Fruit fly (Drosophila melanogaster): ENCODE measurements around the gene ND-20.

Gene ND-20

dm6 chrX:15969577-15969976 lies 17.0 kb downstream of the ND-20 start:
- TF ChIP-seq Hr96 (GFP tag; optimal IDR thresholded peaks at IDR 0.05) (no peak), kay (GFP tag; ENCODE audit: borderline replicate concordance) (no peak), Clk (GFP tag; optimal IDR thresholded peaks at IDR 0.05) (no peak), CG5204 (GFP tag; optimal IDR thresholded peaks at IDR 0.05) (no peak), Mnt (GFP tag; optimal IDR thresholded peaks at IDR 0.05) (no peak), cnc (optimal IDR thresholded peaks at IDR 0.05) (no peak), CG7045 (GFP tag; optimal IDR thresholded peaks at IDR 0.05) (no peak), CG14711 (tag; optimal IDR thresholded peaks at IDR 0.05) (no peak), CG12768 (GFP tag; optimal IDR thresholded peaks at IDR 0.05) (no peak), cic (GFP tag; optimal IDR thresholded peaks at IDR 0.05) (no peak), CG11617 (GFP tag; optimal IDR thresholded peaks at IDR 0.05) (no peak), CG7101 (tag; optimal IDR thresholded peaks at IDR 0.05) (no peak)

dm6 chrX:15950056-15950455 lies 36.6 kb downstream of the ND-20 start:
- TF ChIP-seq Crg-1 (GFP tag; optimal IDR thresholded peaks at IDR 0.05) (no peak), CG7045 (GFP tag; optimal IDR thresholded peaks at IDR 0.05) (no peak), CG33017 (tag; optimal IDR thresholded peaks at IDR 0.05) (no peak), pad (GFP tag; optimal IDR thresholded peaks at IDR 0.05) (no peak), cic (GFP tag; optimal IDR thresholded peaks at IDR 0.05) (no peak), Clk (GFP tag; optimal IDR thresholded peaks at IDR 0.05) (no peak), CG7101 (tag; optimal IDR thresholded peaks at IDR 0.05) (no peak), tj (GFP tag; optimal IDR thresholded peaks at IDR 0.05) (no peak), CG5204 (GFP tag; optimal IDR thresholded peaks at IDR 0.05) (no peak), ovo (GFP tag; optimal IDR thresholded peaks at IDR 0.05) (no peak), toe (GFP tag; optimal IDR thresholded peaks at IDR 0.05) (no peak)

DNA sequence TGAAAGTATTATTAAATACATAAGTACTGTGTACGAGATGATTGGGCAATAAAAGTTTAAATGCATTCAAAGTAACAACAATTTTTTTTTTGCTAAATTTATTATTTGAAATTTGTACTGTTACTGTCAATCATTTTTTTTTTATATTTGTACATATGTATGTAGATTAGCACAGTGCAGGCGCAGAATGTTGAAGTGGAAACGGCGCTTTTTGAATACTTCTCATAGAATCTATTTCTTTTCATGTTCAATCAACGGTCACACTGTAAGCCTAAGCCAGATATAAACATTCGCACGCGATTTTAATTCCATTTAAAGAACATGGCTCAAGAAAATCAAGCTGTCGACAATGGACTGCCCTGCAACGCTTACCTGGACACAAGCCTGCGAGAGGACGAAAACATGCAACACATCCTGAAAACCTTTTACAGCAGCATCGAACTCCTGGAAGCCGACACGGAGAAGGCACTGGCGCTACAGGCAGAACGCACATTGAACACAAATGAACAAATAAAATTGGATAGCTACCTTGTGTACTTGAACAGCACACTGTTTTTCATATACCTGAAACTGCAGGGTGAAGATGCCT lies 41.8 kb downstream of the ND-20 start, which contains the start of gene Rrp47:
TSS of gene Rrp47 (plus strand) at position 163 of the 589 bp plus-strand sequence.
- TF ChIP-seq kay (GFP tag; ENCODE audit: borderline replicate concordance) (peak; percentile 26), Crg-1 (GFP tag; optimal IDR thresholded peaks at IDR 0.05) (no peak), Mnt (GFP tag; optimal IDR thresholded peaks at IDR 0.05) (peak; percentile 16), bab1 (GFP tag; optimal IDR thresholded peaks at IDR 0.05) (peak; percentile 25)

dm6 chrX:15941527-15941926 lies 45.1 kb downstream of the ND-20 start:
- TF ChIP-seq CG11617 (GFP tag; optimal IDR thresholded peaks at IDR 0.05) (no peak), CG5204 (GFP tag; optimal IDR thresholded peaks at IDR 0.05) (no peak), toe (GFP tag; optimal IDR thresholded peaks at IDR 0.05) (no peak), CG7045 (GFP tag; optimal IDR thresholded peaks at IDR 0.05) (no peak)

- TF ChIP-seq cnc (optimal IDR thresholded peaks at IDR 0.05) (no peak), kay (GFP tag; ENCODE audit: borderline replicate concordance) (no peak), toe (GFP tag; optimal IDR thresholded peaks at IDR 0.05) (no peak), Mnt (GFP tag; optimal IDR thresholded peaks at IDR 0.05) (no peak), bab1 (GFP tag; optimal IDR thresholded peaks at IDR 0.05) (no peak), pad (GFP tag; optimal IDR thresholded peaks at IDR 0.05) (no peak), tj (GFP tag; optimal IDR thresholded peaks at IDR 0.05) (no peak), CG14711 (tag; optimal IDR thresholded peaks at IDR 0.05) (no peak), CG1620 (GFP tag; optimal IDR thresholded peaks at IDR 0.05) (no peak), CG11617 (GFP tag; optimal IDR thresholded peaks at IDR 0.05) (no peak), Hr96 (GFP tag; optimal IDR thresholded peaks at IDR 0.05) (no peak), CG33017 (tag; optimal IDR thresholded peaks at IDR 0.05) (no peak), ovo (GFP tag; optimal IDR thresholded peaks at IDR 0.05) (no peak), CG5204 (GFP tag; optimal IDR thresholded peaks at IDR 0.05) (no peak), CG12768 (GFP tag; optimal IDR thresholded peaks at IDR 0.05) (no peak), Clk (GFP tag; optimal IDR thresholded peaks at IDR 0.05) (no peak), cic (GFP tag; optimal IDR thresholded peaks at IDR 0.05) (no peak), Crg-1 (GFP tag; optimal IDR thresholded peaks at IDR 0.05) (no peak), CG7101 (tag; optimal IDR thresholded peaks at IDR 0.05) (no peak)
These were observed 45.7 kb downstream of the ND-20 start, which contains the start of gene CG8924 for dm6 chrX:15940956-15941246. TSS of gene CG8924 (plus strand) at chrX:15941077.

- TF ChIP-seq kay (GFP tag; ENCODE audit: borderline replicate concordance) (peak; percentile 88), bab1 (GFP tag; optimal IDR thresholded peaks at IDR 0.05) (peak; percentile 56), Crg-1 (GFP tag; optimal IDR thresholded peaks at IDR 0.05) (no peak)
These were observed 46.3 kb downstream of the ND-20 start, which contains the start of gene Stim for dm6 chrX:15940105-15940955. TSS of gene Stim (minus strand) at chrX:15940451.
